Fruit fly (Drosophila melanogaster) whole organism, embryonic: ENCODE data around the gene Cyp4d1.

Experiments
- Blimp-1 ChIP-seq: fragments of 200-800 bp; sonication (Bioruptor generic); optimal IDR thresholded peaks from 3 replicates; lab custom pipeline; 2018; ENCODE audit warnings: missing biosample characterization, missing genetic modification characterization, mild to moderate bottlenecking, moderate library complexity, missing genetic modification reagents
- C15 ChIP-seq: fragments of 200-800 bp; sonication (Bioruptor generic); IDR thresholded peaks from 3 replicates; pipeline ENCODE4 v1.3.6; 2022; ENCODE audit warnings: missing biosample characterization, missing genetic modification characterization
- CG10366 ChIP-seq: fragments of 200-800 bp; sonication (Bioruptor generic); IDR thresholded peaks from 2 replicates; pipeline ENCODE4 v1.3.6; 2022; ENCODE audit warnings: missing biosample characterization, missing genetic modification characterization
- CG10565 ChIP-seq: fragments of 200-800 bp; sonication (Bioruptor generic); optimal IDR thresholded peaks from 3 replicates; lab custom pipeline; 2016; ENCODE audit warnings: missing biosample characterization, mild to moderate bottlenecking, missing genetic modification characterization
- CG10654 ChIP-seq: fragments of 200-800 bp; sonication (Bioruptor generic); optimal IDR thresholded peaks from 2 replicates; lab custom pipeline; 2016; ENCODE audit warnings: missing biosample characterization, missing genetic modification characterization
- CG11696 ChIP-seq: fragments of 200-800 bp; sonication (Bioruptor generic); IDR thresholded peaks from 2 replicates; pipeline ENCODE4 v1.3.6; 2022; ENCODE audit warnings: missing biosample characterization, missing genetic modification characterization
- CG12391 ChIP-seq: fragments of 200-800 bp; sonication (Bioruptor generic); optimal IDR thresholded peaks from 3 replicates; lab custom pipeline; 2018; ENCODE audit warnings: missing biosample characterization, mild to moderate bottlenecking, missing genetic modification characterization, moderate library complexity
- CG15269 ChIP-seq: fragments of 200-800 bp; sonication (Bioruptor generic); optimal IDR thresholded peaks from 2 replicates; lab custom pipeline; 2018; ENCODE audit warnings: missing biosample characterization, mild to moderate bottlenecking, missing genetic modification characterization, moderate library complexity
- CG16815 ChIP-seq: fragments of 200-800 bp; sonication (Bioruptor generic); optimal IDR thresholded peaks from 3 replicates; lab custom pipeline; 2017; ENCODE audit warnings: missing biosample characterization, mild to moderate bottlenecking, missing genetic modification characterization
- CG17385 ChIP-seq: fragments of 200-800 bp; sonication (Bioruptor generic); optimal IDR thresholded peaks from 3 replicates; lab custom pipeline; 2018; ENCODE audit warnings: missing biosample characterization, mild to moderate bottlenecking, missing genetic modification characterization
- CG2199 ChIP-seq: fragments of 200-800 bp; sonication (Bioruptor generic); IDR thresholded peaks from 3 replicates; pipeline ENCODE4 v1.3.6; 2022; ENCODE audit warnings: missing biosample characterization, missing genetic modification characterization
- CG30020 ChIP-seq: fragments of 200-800 bp; optimal IDR thresholded peaks from 2 replicates; lab custom pipeline; 2019; ENCODE audit warnings: missing biosample characterization, mild to moderate bottlenecking, missing genetic modification characterization, moderate library complexity
- CG31224 ChIP-seq: fragments of 200-800 bp; sonication (Bioruptor generic); IDR thresholded peaks from 2 replicates; pipeline ENCODE4 v1.3.6; 2022; ENCODE audit warnings: missing biosample characterization, missing genetic modification characterization
- CG32772 ChIP-seq: fragments of 200-800 bp; sonication (Bioruptor generic); IDR thresholded peaks from 2 replicates; pipeline ENCODE4 v1.3.6; 2022; ENCODE audit warnings: missing biosample characterization, missing genetic modification characterization
- CG3281 ChIP-seq: fragments of 200-800 bp; sonication (Bioruptor generic); optimal IDR thresholded peaks from 3 replicates; lab custom pipeline; 2017; ENCODE audit warnings: missing biosample characterization, mild to moderate bottlenecking, missing genetic modification characterization
- CG3847 ChIP-seq: fragments of 200-800 bp; sonication (Bioruptor generic); IDR thresholded peaks from 2 replicates; pipeline ENCODE4 v1.3.6; 2022; ENCODE audit warnings: missing biosample characterization, missing genetic modification characterization
- CG42726 ChIP-seq: fragments of 200-800 bp; sonication (Bioruptor generic); IDR thresholded peaks from 2 replicates; pipeline ENCODE4 v1.3.6; 2022; ENCODE audit warnings: missing biosample characterization, missing genetic modification characterization; ENCODE audit not compliant: partially characterized antibody
- CG4282 ChIP-seq: fragments of 200-800 bp; sonication (Bioruptor generic); optimal IDR thresholded peaks from 2 replicates; lab custom pipeline; 2016; ENCODE audit warnings: missing biosample characterization, missing genetic modification characterization
- CG6854 ChIP-seq: fragments of 200-800 bp; sonication (Bioruptor generic); optimal IDR thresholded peaks from 3 replicates; lab custom pipeline; 2017; ENCODE audit warnings: missing biosample characterization, mild to moderate bottlenecking, missing genetic modification characterization
- CG7357 ChIP-seq: fragments of 200-800 bp; sonication (Bioruptor generic); IDR thresholded peaks from 3 replicates; pipeline ENCODE4 v1.3.6; 2022; ENCODE audit warnings: missing biosample characterization, missing genetic modification characterization
- CG7839 ChIP-seq: fragments of 200-800 bp; sonication (Bioruptor generic); optimal IDR thresholded peaks from 3 replicates; lab custom pipeline; 2018; ENCODE audit warnings: missing biosample characterization, mild to moderate bottlenecking, missing genetic modification characterization, moderate library complexity
- CG7963 ChIP-seq: fragments of 200-800 bp; sonication (Bioruptor generic); IDR thresholded peaks from 3 replicates; pipeline ENCODE4 v1.3.6; 2022; ENCODE audit warnings: missing biosample characterization, missing genetic modification characterization; ENCODE audit not compliant: partially characterized antibody
- CG7987 ChIP-seq: fragments of 200-800 bp; sonication (Bioruptor generic); optimal IDR thresholded peaks from 2 replicates; lab custom pipeline; 2018; ENCODE audit warnings: missing biosample characterization, mild to moderate bottlenecking, missing genetic modification characterization, moderate library complexity
- CG8478 ChIP-seq: fragments of >200 bp; optimal IDR thresholded peaks from 2 replicates; lab custom pipeline; 2018
- CoRest ChIP-seq: fragments of 200-800 bp; sonication (Bioruptor generic); optimal IDR thresholded peaks from 3 replicates; lab custom pipeline; 2018; ENCODE audit warnings: missing biosample characterization, mild to moderate bottlenecking, missing genetic modification characterization, moderate library complexity
- CrebB ChIP-seq: fragments of 200-800 bp; sonication (Bioruptor generic); optimal IDR thresholded peaks from 3 replicates; lab custom pipeline; 2018; ENCODE audit warnings: missing biosample characterization, mild to moderate bottlenecking, missing genetic modification characterization
- Dip3 ChIP-seq: fragments of 200-800 bp; sonication (Bioruptor generic); optimal IDR thresholded peaks from 3 replicates; lab custom pipeline; 2016; ENCODE audit warnings: missing biosample characterization, missing genetic modification characterization
- Drgx ChIP-seq: fragments of 200-800 bp; sonication (Bioruptor generic); IDR thresholded peaks from 2 replicates; pipeline ENCODE4 v1.3.6; 2022; ENCODE audit warnings: missing biosample characterization, missing genetic modification characterization
- Ets65A ChIP-seq: fragments of 200-800 bp; sonication (Bioruptor generic); peaks from one replicate; lab custom pipeline; 2016; ENCODE audit warnings: missing biosample characterization, missing genetic modification characterization
- Fer3 ChIP-seq: fragments of 200-800 bp; sonication (Bioruptor generic); optimal IDR thresholded peaks from 2 replicates; lab custom pipeline; 2018; ENCODE audit warnings: missing biosample characterization, mild to moderate bottlenecking, missing genetic modification characterization, moderate library complexity
- H2.0 ChIP-seq: fragments of 200-800 bp; sonication (Bioruptor generic); IDR thresholded peaks from 2 replicates; pipeline ENCODE4 v1.3.6; 2022; ENCODE audit warnings: missing biosample characterization, missing genetic modification characterization
- HLHmδ ChIP-seq: fragments of 200-800 bp; sonication (Bioruptor generic); optimal IDR thresholded peaks from 2 replicates; lab custom pipeline; 2018; ENCODE audit warnings: missing biosample characterization, mild to moderate bottlenecking, missing genetic modification characterization, moderate library complexity
- Hr51 ChIP-seq, 2 experiments: fragments of 200-800 bp; sonication (Bioruptor generic); optimal IDR thresholded peaks; 2 replicates in 1 of 2; 3 replicates in 1 of 2; lab custom pipeline; 2016 to 2018; ENCODE audit warnings: missing biosample characterization in 2 of 2, missing genetic modification characterization in 2 of 2, mild to moderate bottlenecking in 1 of 2, moderate library complexity in 1 of 2
- Nf-YA ChIP-seq: fragments of 200-800 bp; sonication (Bioruptor generic); IDR thresholded peaks from 2 replicates; pipeline ENCODE4 v1.3.6; 2022; ENCODE audit warnings: missing biosample characterization, missing genetic modification characterization
- Nf-YC ChIP-seq: fragments of 200-800 bp; optimal IDR thresholded peaks from 3 replicates; lab custom pipeline; 2019; ENCODE audit warnings: missing biosample characterization, mild to moderate bottlenecking, missing genetic modification characterization, moderate library complexity
- Oaz ChIP-seq: fragments of 200-800 bp; sonication (Bioruptor generic); IDR thresholded peaks from 2 replicates; pipeline ENCODE4 v1.3.6; 2022; ENCODE audit warnings: missing biosample characterization, missing genetic modification characterization
- Rfx ChIP-seq: fragments of 200-800 bp; sonication (Bioruptor generic); IDR thresholded peaks from 2 replicates; pipeline ENCODE4 v1.3.6; 2022; ENCODE audit warnings: missing biosample characterization, missing genetic modification characterization
- Xbp1 ChIP-seq: fragments of 200-800 bp; sonication (Bioruptor generic); optimal IDR thresholded peaks from 3 replicates; lab custom pipeline; 2016; ENCODE audit warnings: missing biosample characterization, mild to moderate bottlenecking, missing genetic modification characterization
- ap ChIP-seq: fragments of 200-800 bp; sonication (Bioruptor generic); IDR thresholded peaks from 2 replicates; pipeline ENCODE4 v1.3.6; 2022; ENCODE audit warnings: missing biosample characterization, missing genetic modification characterization
- bcd ChIP-seq: fragments of 200-800 bp; sonication (Bioruptor generic); optimal IDR thresholded peaks from 2 replicates; lab custom pipeline; 2017; ENCODE audit warnings: missing biosample characterization, mild to moderate bottlenecking, missing genetic modification characterization
- bsh ChIP-seq, 2 experiments: fragments of 200-800 bp; sonication (Bioruptor generic); optimal IDR thresholded peaks; 2 replicates each; lab custom pipeline; 2017 to 2018; ENCODE audit warnings: mild to moderate bottlenecking in 2 of 2, missing biosample characterization in 2 of 2, missing genetic modification characterization in 2 of 2, moderate library complexity in 1 of 2
- chif ChIP-seq, 2 experiments: fragments of 200-800 bp; sonication (Bioruptor generic); optimal IDR thresholded peaks; 3 replicates each; lab custom pipeline; 2016; ENCODE audit warnings: missing biosample characterization in 2 of 2, missing genetic modification characterization in 2 of 2
- gem ChIP-seq: fragments of 200-800 bp; sonication (Bioruptor generic); optimal IDR thresholded peaks from 2 replicates; lab custom pipeline; 2019; ENCODE audit warnings: missing biosample characterization, mild to moderate bottlenecking, missing genetic modification characterization, moderate library complexity
- peb ChIP-seq: fragments of 200-800 bp; sonication (Bioruptor generic); IDR thresholded peaks from 2 replicates; pipeline ENCODE4 v1.3.6; 2022; ENCODE audit warnings: missing biosample characterization, missing genetic modification characterization
- pnt ChIP-seq: fragments of 200-800 bp; sonication (Bioruptor generic); optimal IDR thresholded peaks from 3 replicates; lab custom pipeline; 2016; ENCODE audit warnings: missing biosample characterization, missing genetic modification characterization
- ranshi ChIP-seq: fragments of 200-800 bp; sonication (Bioruptor generic); IDR thresholded peaks from 2 replicates; pipeline ENCODE4 v1.3.6; 2022; ENCODE audit warnings: missing biosample characterization, missing genetic modification characterization
- slou ChIP-seq: fragments of 200-800 bp; sonication (Bioruptor generic); optimal IDR thresholded peaks from 3 replicates; lab custom pipeline; 2016; ENCODE audit warnings: missing biosample characterization, missing genetic modification characterization
- tgo ChIP-seq: fragments of 200-800 bp; sonication (Bioruptor generic); IDR thresholded peaks from 3 replicates; pipeline ENCODE4 v1.3.6; 2022; ENCODE audit warnings: missing biosample characterization, missing genetic modification characterization
- ttk ChIP-seq: fragments of 200-800 bp; sonication (Bioruptor generic); IDR thresholded peaks from 2 replicates; pipeline ENCODE4 v2.1.2; 2022; ENCODE audit warnings: missing biosample characterization, missing genetic modification characterization
- zf30C ChIP-seq: fragments of 200-800 bp; sonication (Bioruptor generic); optimal IDR thresholded peaks from 3 replicates; lab custom pipeline; 2018; ENCODE audit warnings: missing biosample characterization, mild to moderate bottlenecking, missing genetic modification characterization
- zfh2 ChIP-seq: fragments of 200-800 bp; sonication (Bioruptor generic); optimal IDR thresholded peaks from 2 replicates; lab custom pipeline; 2016; ENCODE audit warnings: missing biosample characterization, missing genetic modification characterization

Gene Cyp4d1

dm6 chrX:2166129-2166528 lies 4.1 kb upstream of the Cyp4d1 start (continued):
- TF ChIP-seq ranshi (GFP tag; lab: Robert Waterston, UW) = peak; percentile 61; the same call in 1 of the 2 replicates
- peak; percentile 8 for TF ChIP-seq CG7839
- TF ChIP-seq bcd (GFP tag; lab: Kevin White, UChicago) = peak; percentile 53
- TF ChIP-seq CG10565 (GFP tag; lab: Kevin White, UChicago) = no peak
- no peak for TF ChIP-seq CG11696 (GFP tag; lab: Robert Waterston, UW)
- peak; percentile 53 for TF ChIP-seq Xbp1 (GFP tag; lab: Kevin White, UChicago)
- no peak for TF ChIP-seq CG7963 (GFP tag; lab: Robert Waterston, UW)
- no peak for TF ChIP-seq CG30020 (tag; lab: Kevin White, UChicago)
- TF ChIP-seq CrebB (tag; lab: Kevin White, UChicago) = no peak
- TF ChIP-seq CG3281 (GFP tag; lab: Kevin White, UChicago) = no peak
- TF ChIP-seq CG3847 (GFP tag; lab: Robert Waterston, UW) = no peak
- TF ChIP-seq CG10654 (GFP tag; lab: Kevin White, UChicago) = no peak
- peak; percentile 49 for TF ChIP-seq H2.0 (GFP tag; lab: Robert Waterston, UW)
- TF ChIP-seq CG2199 = no peak
- TF ChIP-seq CG42726 (GFP tag; lab: Robert Waterston, UW) = no peak
- no peak for TF ChIP-seq HLHmδ (GFP tag; lab: Kevin White, UChicago)
- TF ChIP-seq Drgx = peak; percentile 81
- no peak for TF ChIP-seq CG31224
- peak in 1 of 2 experiments; percentile 36 for TF ChIP-seq Hr51 (GFP tag; optimal IDR thresholded peaks at IDR 0.05; lab: Kevin White, UChicago)
- TF ChIP-seq Nf-YA = peak; percentile 47; the same call in 1 of the 2 replicates
- TF ChIP-seq CoRest = peak; percentile 3
- TF ChIP-seq CG16815 (GFP tag; lab: Kevin White, UChicago) = no peak
- peak; percentile 35 for TF ChIP-seq pnt (GFP tag; lab: Kevin White, UChicago)
- no peak for TF ChIP-seq Oaz (GFP tag; lab: Robert Waterston, UW)
- TF ChIP-seq ttk (GFP tag; lab: Robert Waterston, UW) = peak; percentile 35; the same call in 1 of the 2 replicates
- TF ChIP-seq CG15269 (tag; lab: Kevin White, UChicago) = no peak
- 0 out of 3 replicates have a peak, but pooled peaks have one; percentile 26 for TF ChIP-seq tgo
- TF ChIP-seq CG7987 (GFP tag; lab: Kevin White, UChicago) = no peak
- no peak for TF ChIP-seq CG6854 (GFP tag; lab: Kevin White, UChicago)
- TF ChIP-seq gem (tag; lab: Kevin White, UChicago) = peak; percentile 60
- no peak for TF ChIP-seq Nf-YC (tag; lab: Kevin White, UChicago)
- no peak for TF ChIP-seq slou
- no peak for TF ChIP-seq C15 (GFP tag; lab: Robert Waterston, UW)
- peak in 1 of 2 experiments; percentile 71 for TF ChIP-seq bsh (GFP tag; optimal IDR thresholded peaks at IDR 0.05; lab: Kevin White, UChicago)
- TF ChIP-seq Blimp-1 (GFP tag; lab: Kevin White, UChicago) = peak; percentile 59
- TF ChIP-seq CG8478 (lab: Kevin White, UChicago) = no peak
- no peak for TF ChIP-seq Ets65A (GFP tag; lab: Kevin White, UChicago)
- peak; percentile 52 for TF ChIP-seq CG12391 (tag; lab: Kevin White, UChicago)
- TF ChIP-seq CG7357 (GFP tag; lab: Robert Waterston, UW) = no peak
- no peak for TF ChIP-seq Fer3
- no peak for TF ChIP-seq zfh2 (GFP tag; lab: Kevin White, UChicago)
- 0 out of 2 replicates have a peak, but pooled peaks have one; percentile 10 for TF ChIP-seq peb (GFP tag; lab: Robert Waterston, UW)
- peak in 1 of 2 experiments; percentile 51 for TF ChIP-seq chif (GFP tag; optimal IDR thresholded peaks at IDR 0.05; lab: Kevin White, UChicago)
- peak; percentile 59; the same call in 1 of the 2 replicates for TF ChIP-seq CG32772 (GFP tag; lab: Robert Waterston, UW)
- no peak for TF ChIP-seq CG4282 (GFP tag; lab: Kevin White, UChicago)
- peak; percentile 24 for TF ChIP-seq CG17385
- peak; percentile 38; the same call in 1 of the 2 replicates for TF ChIP-seq ap (GFP tag; lab: Robert Waterston, UW)
- peak; percentile 73 for TF ChIP-seq CG10366 (GFP tag; lab: Robert Waterston, UW)
- TF ChIP-seq zf30C = no peak
- TF ChIP-seq Rfx (GFP tag; lab: Robert Waterston, UW) = no peak
- no peak for TF ChIP-seq Dip3
